Worm (Caenorhabditis elegans) whole organism, L3 larva: ENCODE data around the gene K02H11.9.

Experiments used
- aly-2 ChIP-seq: fragments of 150-350 bp; optimal IDR thresholded peaks from 2 replicates; lab custom pipeline; 2014; ENCODE audit warnings: missing biosample characterization, missing genetic modification characterization
- fos-1 ChIP-seq: fragments of 150-350 bp; optimal IDR thresholded peaks from 2 replicates; lab custom pipeline; 2014; ENCODE audit warnings: missing biosample characterization, missing genetic modification characterization
- jun-1 ChIP-seq: fragments of 150-350 bp; optimal IDR thresholded peaks from 2 replicates; lab custom pipeline; 2014; ENCODE audit warnings: missing biosample characterization, missing genetic modification reagents, missing genetic modification characterization
- lin-15B ChIP-seq: fragments of 150-350 bp; optimal IDR thresholded peaks from 2 replicates; lab custom pipeline; 2014; ENCODE audit warnings: missing biosample characterization, missing genetic modification characterization
- lin-39 ChIP-seq: fragments of 150-350 bp; optimal IDR thresholded peaks from 2 replicates; lab custom pipeline; 2018; ENCODE audit warnings: missing biosample characterization, missing genetic modification reagents, missing genetic modification characterization
- nhr-12 ChIP-seq: fragments of 150-350 bp; optimal IDR thresholded peaks from 2 replicates; lab custom pipeline; 2014; ENCODE audit warnings: missing biosample characterization, missing genetic modification characterization
- nhr-23 ChIP-seq: fragments of 150-350 bp; optimal IDR thresholded peaks from 2 replicates; lab custom pipeline; 2014; ENCODE audit warnings: missing biosample characterization, missing genetic modification reagents, missing genetic modification characterization
- nhr-25 ChIP-seq: sonication (generic microtip); optimal IDR thresholded peaks from 2 replicates; lab custom pipeline; 2017; ENCODE audit warnings: missing biosample characterization, missing genetic modification characterization
- sea-2 ChIP-seq: fragments of 150-350 bp; sonication (generic microtip); optimal IDR thresholded peaks from 4 replicates; lab custom pipeline; 2014; ENCODE audit warnings: missing biosample characterization, missing genetic modification reagents, missing genetic modification characterization
- snpc-4 ChIP-seq: fragments of 150-350 bp; optimal IDR thresholded peaks from 2 replicates; lab custom pipeline; 2014; ENCODE audit warnings: missing biosample characterization, missing genetic modification characterization
- unc-39 ChIP-seq: sonication (generic microtip); optimal IDR thresholded peaks from 4 replicates; lab custom pipeline; 2017; ENCODE audit warnings: missing biosample characterization, missing genetic modification characterization
- ztf-11 ChIP-seq: fragments of 150-350 bp; optimal IDR thresholded peaks from 2 replicates; lab custom pipeline; 2014; ENCODE audit warnings: missing biosample characterization, missing genetic modification characterization

ce11 chrV:1534315-1534714 is 2.6 kb downstream of the K02H11.9 start, which contains the start of gene trx-5:
- no peak for TF ChIP-seq aly-2 (tag; lab: Kevin White, UChicago)
- TF ChIP-seq sea-2 (GFP tag; lab: Kevin White, UChicago): no peak
- TF ChIP-seq lin-15B: no peak
- no peak for TF ChIP-seq ztf-11 (tag; lab: Kevin White, UChicago)
- no peak for TF ChIP-seq snpc-4 (tag; lab: Kevin White, UChicago)
- no peak for TF ChIP-seq fos-1
- no peak for TF ChIP-seq jun-1 (tag; lab: Kevin White, UChicago)
- no peak for TF ChIP-seq lin-39
- TF ChIP-seq unc-39 (tag; lab: Kevin White, UChicago): no peak
- TF ChIP-seq nhr-25 (tag; lab: Kevin White, UChicago): no peak
- no peak for TF ChIP-seq nhr-12
- no peak for TF ChIP-seq nhr-23 (tag; lab: Kevin White, UChicago)
